Worm (Caenorhabditis elegans) whole organism, L1 larva: ENCODE data around the gene sri-38.
A peak's percentile ranks its signal among the peaks of the same experiment; 100 is the strongest.

Experiments used
- C04F5.9 ChIP-seq: sonication (generic microtip); optimal IDR thresholded peaks from 2 replicates; lab custom pipeline; 2016; ENCODE audit warnings: missing genetic modification characterization, missing compliant biosample characterization
- C34B4.2 ChIP-seq: sonication (generic microtip); optimal IDR thresholded peaks from 2 replicates; lab custom pipeline; 2017; ENCODE audit warnings: mild to moderate bottlenecking, missing genetic modification characterization, missing compliant biosample characterization
- F16B12.6 ChIP-seq: fragments of 150-350 bp; optimal IDR thresholded peaks from 2 replicates; lab custom pipeline; 2014; ENCODE audit warnings: missing biosample characterization, missing genetic modification characterization
- aha-1 ChIP-seq: fragments of 150-350 bp; optimal IDR thresholded peaks from 2 replicates; lab custom pipeline; 2014; ENCODE audit warnings: missing biosample characterization, missing genetic modification characterization
- alr-1 ChIP-seq: fragments of 200-800 bp; sonication (Bioruptor generic); optimal IDR thresholded peaks from 2 replicates; lab custom pipeline; 2018; ENCODE audit warnings: borderline replicate concordance, mild to moderate bottlenecking, missing genetic modification characterization, missing compliant biosample characterization
- aly-2 ChIP-seq: fragments of 150-350 bp; optimal IDR thresholded peaks from 2 replicates; lab custom pipeline; 2014; ENCODE audit warnings: missing biosample characterization, missing genetic modification characterization
- ama-1 ChIP-seq: fragments of 150-350 bp; optimal IDR thresholded peaks from 2 replicates; lab custom pipeline; 2014
- ceh-63 ChIP-seq: fragments of 200-800 bp; sonication (Bioruptor generic); optimal IDR thresholded peaks from 2 replicates; lab custom pipeline; 2018; ENCODE audit warnings: mild to moderate bottlenecking, missing genetic modification characterization, missing compliant biosample characterization
- ceh-88 ChIP-seq: fragments of 200-800 bp; sonication (Bioruptor generic); IDR thresholded peaks from 2 replicates; pipeline ENCODE4 v1.3.6; 2022; ENCODE audit warnings: missing genetic modification characterization, missing compliant biosample characterization
- ceh-90 ChIP-seq: sonication (generic microtip); optimal IDR thresholded peaks from 2 replicates; lab custom pipeline; 2016; ENCODE audit warnings: missing genetic modification characterization, missing compliant biosample characterization
- dpl-1 ChIP-seq, 3 experiments: fragments of 150-350 bp in 2 of 3; sonication (generic microtip) in 1 of 3; optimal IDR thresholded peaks; 2 replicates each; lab custom pipeline; 2014 to 2017; ENCODE audit warnings: missing biosample characterization in 3 of 3, missing genetic modification characterization in 3 of 3, missing genetic modification reagents in 3 of 3
- efl-3 ChIP-seq: fragments of 200-800 bp; sonication (Bioruptor generic); optimal IDR thresholded peaks from 2 replicates; lab custom pipeline; 2018; ENCODE audit warnings: mild to moderate bottlenecking, missing genetic modification characterization, missing compliant biosample characterization
- elt-3 ChIP-seq, 6 experiments: fragments of 150-350 bp in 1 of 6; sonication (generic microtip); optimal IDR thresholded peaks; 2 replicates each; lab custom pipeline; 2017 to 2018; ENCODE audit warnings: missing biosample characterization in 6 of 6, missing genetic modification characterization in 6 of 6, inconsistent platforms in 1 of 6
- ets-5 ChIP-seq: fragments of 200-800 bp; sonication (Bioruptor generic); IDR thresholded peaks from 2 replicates; pipeline ENCODE4 v1.3.6; 2022; ENCODE audit warnings: missing genetic modification characterization, missing compliant biosample characterization
- fkh-10 ChIP-seq: sonication (generic microtip); optimal IDR thresholded peaks from 2 replicates; lab custom pipeline; 2017; ENCODE audit warnings: missing biosample characterization, missing genetic modification reagents, missing genetic modification characterization
- fkh-8 ChIP-seq: sonication (generic microtip); optimal IDR thresholded peaks from 2 replicates; lab custom pipeline; 2016; ENCODE audit warnings: mild to moderate bottlenecking, missing genetic modification characterization, missing compliant biosample characterization
- irx-1 ChIP-seq: sonication (generic microtip); optimal IDR thresholded peaks from 2 replicates; lab custom pipeline; 2016; ENCODE audit warnings: missing genetic modification characterization, missing compliant biosample characterization
- lin-14 ChIP-seq: fragments of 200-800 bp; sonication (Bioruptor generic); optimal IDR thresholded peaks from 2 replicates; lab custom pipeline; 2018; ENCODE audit warnings: mild to moderate bottlenecking, missing genetic modification characterization, moderate library complexity, missing compliant biosample characterization
- lin-39 ChIP-seq: fragments of 150-350 bp; optimal IDR thresholded peaks from 2 replicates; lab custom pipeline; 2014; ENCODE audit warnings: missing biosample characterization, missing genetic modification reagents, missing genetic modification characterization
- lir-3 ChIP-seq: sonication (generic microtip); optimal IDR thresholded peaks from 2 replicates; lab custom pipeline; 2016; ENCODE audit warnings: mild to moderate bottlenecking, missing genetic modification characterization, moderate library complexity, missing compliant biosample characterization; ENCODE audit not compliant: poor library complexity
- lsy-2 ChIP-seq, 2 experiments: fragments of 150-350 bp; optimal IDR thresholded peaks; 2 replicates each; lab custom pipeline; 2014; ENCODE audit warnings: missing biosample characterization in 2 of 2, missing genetic modification characterization in 2 of 2
- mab-9 ChIP-seq: fragments of 200-800 bp; sonication (Bioruptor generic); IDR thresholded peaks from 2 replicates; pipeline ENCODE4 v1.3.6; 2022; ENCODE audit warnings: missing genetic modification reagents, missing genetic modification characterization, missing compliant biosample characterization
- mdl-1 ChIP-seq, 2 experiments: fragments of 150-350 bp; optimal IDR thresholded peaks; 2 replicates each; lab custom pipeline; 2014 to 2017; ENCODE audit warnings: missing biosample characterization in 2 of 2, missing genetic modification characterization in 2 of 2, inconsistent platforms in 1 of 2
- mef-2 ChIP-seq: fragments of 150-350 bp; optimal IDR thresholded peaks from 2 replicates; lab custom pipeline; 2014; ENCODE audit warnings: missing biosample characterization, missing genetic modification characterization
- mep-1 ChIP-seq: fragments of 150-350 bp; optimal IDR thresholded peaks from 2 replicates; lab custom pipeline; 2014; ENCODE audit warnings: missing biosample characterization, missing genetic modification characterization
- nhr-20 ChIP-seq: sonication (generic microtip); optimal IDR thresholded peaks from 2 replicates; lab custom pipeline; 2016; ENCODE audit warnings: mild to moderate bottlenecking, missing genetic modification characterization, missing compliant biosample characterization
- nhr-237 ChIP-seq: fragments of 150-350 bp; optimal IDR thresholded peaks from 2 replicates; lab custom pipeline; 2014; ENCODE audit warnings: missing biosample characterization, missing genetic modification characterization
- nhr-28 ChIP-seq: fragments of 150-350 bp; optimal IDR thresholded peaks from 2 replicates; lab custom pipeline; 2014; ENCODE audit warnings: missing biosample characterization, missing genetic modification characterization
- nhr-77 ChIP-seq: fragments of 150-350 bp; optimal IDR thresholded peaks from 2 replicates; lab custom pipeline; 2014; ENCODE audit warnings: missing biosample characterization, missing genetic modification characterization
- nhr-90 ChIP-seq: sonication (generic microtip); optimal IDR thresholded peaks from 2 replicates; lab custom pipeline; 2016; ENCODE audit warnings: mild to moderate bottlenecking, missing genetic modification characterization, missing compliant biosample characterization; ENCODE audit not compliant: poor library complexity
- pag-3 ChIP-seq: sonication (generic microtip); optimal IDR thresholded peaks from 2 replicates; lab custom pipeline; 2017; ENCODE audit warnings: missing genetic modification characterization, mild to moderate bottlenecking, missing compliant biosample characterization, antibody characterized with exemption, borderline replicate concordance; ENCODE audit not compliant: insufficient read depth
- pax-3 ChIP-seq: fragments of 200-800 bp; sonication (Bioruptor generic); optimal IDR thresholded peaks from 2 replicates; lab custom pipeline; 2018; ENCODE audit warnings: mild to moderate bottlenecking, missing genetic modification characterization, moderate library complexity, missing compliant biosample characterization
- rnt-1 ChIP-seq: sonication (generic microtip); optimal IDR thresholded peaks from 2 replicates; lab custom pipeline; 2016; ENCODE audit warnings: mild to moderate bottlenecking, missing genetic modification characterization, moderate library complexity, missing compliant biosample characterization
- snu-23 ChIP-seq: sonication (generic microtip); optimal IDR thresholded peaks from 2 replicates; lab custom pipeline; 2016; ENCODE audit warnings: missing genetic modification characterization, missing compliant biosample characterization
- sptf-1 ChIP-seq: fragments of 150-350 bp; optimal IDR thresholded peaks from 2 replicates; lab custom pipeline; 2014; ENCODE audit warnings: missing biosample characterization, missing genetic modification characterization
- swsn-7 ChIP-seq: sonication (generic microtip); optimal IDR thresholded peaks from 2 replicates; lab custom pipeline; 2016; ENCODE audit warnings: missing genetic modification characterization, missing compliant biosample characterization
- tbx-2 ChIP-seq: sonication (generic microtip); optimal IDR thresholded peaks from 2 replicates; lab custom pipeline; 2016; ENCODE audit warnings: missing genetic modification characterization, missing compliant biosample characterization
- unc-130 ChIP-seq: fragments of 150-350 bp; optimal IDR thresholded peaks from 2 replicates; lab custom pipeline; 2017; ENCODE audit warnings: missing biosample characterization, missing genetic modification characterization, inconsistent platforms
- unc-30 ChIP-seq: sonication (generic microtip); optimal IDR thresholded peaks from 2 replicates; lab custom pipeline; 2017; ENCODE audit warnings: missing biosample characterization, missing genetic modification characterization
- unc-62 ChIP-seq: fragments of 150-350 bp; optimal IDR thresholded peaks from 2 replicates; lab custom pipeline; 2014; ENCODE audit warnings: missing biosample characterization, missing genetic modification reagents, missing genetic modification characterization
- unc-86 ChIP-seq: sonication (generic microtip); optimal IDR thresholded peaks from 2 replicates; lab custom pipeline; 2016; ENCODE audit warnings: missing genetic modification characterization, missing compliant biosample characterization
- vab-15 ChIP-seq: sonication (generic microtip); optimal IDR thresholded peaks from 2 replicates; lab custom pipeline; 2017; ENCODE audit warnings: missing genotype, mild to moderate bottlenecking, missing genetic modification characterization, missing compliant biosample characterization
- zip-4 ChIP-seq: fragments of 200-800 bp; sonication (Bioruptor generic); optimal IDR thresholded peaks from 2 replicates; lab custom pipeline; 2018; ENCODE audit warnings: mild to moderate bottlenecking, missing genetic modification characterization, moderate library complexity, missing compliant biosample characterization
- ztf-4 ChIP-seq: fragments of 150-350 bp; optimal IDR thresholded peaks from 2 replicates; lab custom pipeline; 2014; ENCODE audit warnings: missing biosample characterization, missing genetic modification characterization

sri-38 gene

ce11 chrII:2564899-2565298 is 45.8 kb upstream of the sri-38 start, which contains the start of gene usp-39 (continued):
- TF ChIP-seq tbx-2 (tag; lab: Kevin White, UChicago) (peak; percentile 85), efl-3 (GFP tag; lab: Kevin White, UChicago) (no peak), vab-15 (no peak), F16B12.6 (peak; percentile 97), alr-1 (no peak), nhr-90 (tag; lab: Kevin White, UChicago) (no peak), rnt-1 (tag; lab: Kevin White, UChicago) (no peak), ets-5 (no peak), sptf-1 (tag; lab: Kevin White, UChicago) (no peak), unc-86 (tag; lab: Kevin White, UChicago) (peak; percentile 80), snu-23 (GFP tag; lab: Kevin White, UChicago) (peak; percentile 90), zip-4 (GFP tag; lab: Kevin White, UChicago) (no peak), unc-62 (GFP tag; lab: Kevin White, UChicago) (no peak), fkh-10 (peak; percentile 73), irx-1 (peak; percentile 87), unc-30 (no peak), mdl-1 (tag; optimal IDR thresholded peaks at IDR 0.05; lab: Kevin White, UChicago) (peak in 1 of 2 experiments; percentile 23), aly-2 (tag; lab: Kevin White, UChicago) (peak; percentile 35), pag-3 (tag; lab: Kevin White, UChicago) (no peak), elt-3 (tag; optimal IDR thresholded peaks at IDR 0.05; lab: Kevin White, UChicago) (peak in 2 of 6 experiments; percentile 23 to 73), nhr-237 (peak; percentile 11), dpl-1 (GFP tag; optimal IDR thresholded peaks at IDR 0.05; lab: Kevin White, UChicago) (peak; percentile 75 to 87 (median 81)), lir-3 (tag; lab: Kevin White, UChicago) (no peak), pax-3 (peak; percentile 56), nhr-20 (tag; lab: Kevin White, UChicago) (no peak), lin-39 (tag; lab: Kevin White, UChicago) (peak; percentile 88), fkh-8 (tag; lab: Kevin White, UChicago) (no peak), C34B4.2 (tag; lab: Kevin White, UChicago) (no peak), mef-2 (peak; percentile 35), lsy-2 (tag; optimal IDR thresholded peaks at IDR 0.05; lab: Kevin White, UChicago) (peak; percentile 88 to 94), ztf-4 (tag; lab: Kevin White, UChicago) (peak; percentile 48), nhr-28 (tag; lab: Kevin White, UChicago) (no peak), lin-14 (no peak), C04F5.9 (tag; lab: Kevin White, UChicago) (peak; percentile 79), mep-1 (tag; lab: Kevin White, UChicago) (peak; percentile 98), ceh-90 (tag; lab: Kevin White, UChicago) (peak; percentile 67), nhr-77 (no peak), unc-130 (peak; percentile 90), ceh-63 (no peak), ceh-88 (GFP tag; lab: Robert Waterston, UW) (peak; percentile 69; the same call in 1 of the 2 replicates), swsn-7 (tag; lab: Kevin White, UChicago) (no peak), aha-1 (tag; lab: Kevin White, UChicago) (peak; percentile 6), mab-9 (GFP tag; lab: Robert Waterston, UW) (no peak), ama-1 (lab: Kevin White, UChicago) (no peak)
